Worm (Caenorhabditis elegans): ENCODE data around the gene T16G12.9.

DNA sequence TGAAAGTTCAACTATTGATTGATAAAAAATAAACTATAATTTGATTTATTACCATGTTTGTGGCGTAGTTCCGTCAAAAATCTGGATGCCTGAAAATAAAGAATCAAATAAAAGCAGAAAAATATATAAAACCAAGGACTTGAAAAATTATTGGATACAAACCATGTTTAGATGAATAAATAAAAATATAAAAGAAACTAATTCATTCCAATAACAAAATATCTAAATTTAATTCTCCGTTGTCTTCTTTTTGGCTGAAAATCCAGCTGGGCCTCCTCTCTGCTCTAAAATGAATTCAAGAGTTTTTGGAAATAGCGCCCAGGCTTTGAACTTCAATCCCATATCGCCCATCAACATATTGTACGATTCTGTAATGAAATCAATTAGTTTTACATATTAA lies 34.9 kb upstream of the T16G12.9 start, which contains the start of gene vps-29:
- TF ChIP-seq egl-27 (tag; optimal IDR thresholded peaks at IDR 0.05) = no peak
- no peak for TF ChIP-seq unc-130 (GFP tag; optimal IDR thresholded peaks at IDR 0.05)
- TF ChIP-seq lin-15B (tag; optimal IDR thresholded peaks at IDR 0.05) = no peak
- TF ChIP-seq unc-39 (tag; optimal IDR thresholded peaks at IDR 0.05) = no peak
- no peak for TF ChIP-seq ama-1 (optimal IDR thresholded peaks at IDR 0.05)
- no peak for TF ChIP-seq unc-62 (GFP tag; optimal IDR thresholded peaks at IDR 0.05 in 1 of 2)
- TF ChIP-seq unc-62 (tag; optimal IDR thresholded peaks at IDR 0.05) = no peak
- TF ChIP-seq ceh-28 (tag; optimal IDR thresholded peaks at IDR 0.05) = no peak
- no peak for TF ChIP-seq mdl-1 (tag; optimal IDR thresholded peaks at IDR 0.05)
